Fruit fly (Drosophila melanogaster) whole organism, pupa: Measurements from ENCODE around the gene CG15891.

Experiments
- CG34367 ChIP-seq: fragments of 200-800 bp; sonication (Bioruptor generic); optimal IDR thresholded peaks from 2 replicates; lab custom pipeline; 2018; ENCODE audit warnings: missing biosample characterization, mild to moderate bottlenecking, missing genetic modification characterization
- CG4496 ChIP-seq: fragments of 200-800 bp; sonication (Bioruptor generic); IDR thresholded peaks from 3 replicates; pipeline ENCODE4 v1.3.6; 2022; ENCODE audit warnings: missing biosample characterization, missing genetic modification characterization
- CG8159 ChIP-seq: fragments of 200-800 bp; sonication (Bioruptor generic); optimal IDR thresholded peaks from 3 replicates; lab custom pipeline; 2018; ENCODE audit warnings: missing biosample characterization, mild to moderate bottlenecking, missing genetic modification characterization, moderate library complexity
- D1 ChIP-seq: fragments of 200-800 bp; sonication (Bioruptor generic); optimal IDR thresholded peaks from 2 replicates; lab custom pipeline; 2018; ENCODE audit warnings: missing biosample characterization, mild to moderate bottlenecking, missing genetic modification characterization, moderate library complexity
- EcR ChIP-seq: fragments of 200-800 bp; sonication (Bioruptor generic); optimal IDR thresholded peaks from 3 replicates; lab custom pipeline; 2019; ENCODE audit warnings: missing biosample characterization, missing genetic modification characterization, mild to moderate bottlenecking, moderate library complexity, missing genetic modification reagents
- Ets98B ChIP-seq: fragments of 200-800 bp; sonication (Bioruptor generic); IDR thresholded peaks from 2 replicates; pipeline ENCODE4 v1.3.6; 2022; ENCODE audit warnings: missing biosample characterization, missing genetic modification characterization
- Pif1A ChIP-seq: fragments of 200-800 bp; sonication (Bioruptor generic); optimal IDR thresholded peaks from 3 replicates; lab custom pipeline; 2016; ENCODE audit warnings: missing biosample characterization, missing genetic modification characterization
- Snoo ChIP-seq: fragments of 200-800 bp; sonication (Bioruptor generic); optimal IDR thresholded peaks from 3 replicates; lab custom pipeline; 2017; ENCODE audit warnings: missing biosample characterization, mild to moderate bottlenecking, missing genetic modification characterization, inconsistent platforms
- fd96Ca ChIP-seq: fragments of 200-800 bp; sonication (Bioruptor generic); IDR thresholded peaks from 3 replicates; pipeline ENCODE4 v1.3.6; 2022; ENCODE audit warnings: missing biosample characterization, missing genetic modification characterization
- gl ChIP-seq: fragments of 200-800 bp; sonication (Bioruptor generic); optimal IDR thresholded peaks from 2 replicates; lab custom pipeline; 2018; ENCODE audit warnings: missing biosample characterization, mild to moderate bottlenecking, missing genetic modification characterization

dm6 chrX:6264456-6264855, 30.7 kb downstream of the CG15891 start:
- TF ChIP-seq Pif1A (GFP tag; lab: Kevin White, UChicago) (no peak), D1 (no peak), Snoo (no peak), CG8159 (no peak), CG34367 (tag; lab: Kevin White, UChicago) (no peak), fd96Ca (GFP tag; lab: Robert Waterston, UW) (no peak), gl (tag; lab: Kevin White, UChicago) (no peak), CG4496 (GFP tag; lab: Robert Waterston, UW) (no peak), EcR (GFP tag; lab: Kevin White, UChicago) (no peak), Ets98B (GFP tag; lab: Robert Waterston, UW) (no peak)
